Worm (Caenorhabditis elegans) whole organism, L2 larva: ENCODE results near the gene C03C10.2.

Experiments used
- C34F6.9 ChIP-seq: fragments of 150-350 bp; optimal IDR thresholded peaks from 2 replicates; lab custom pipeline; 2014; ENCODE audit warnings: missing biosample characterization, missing genetic modification characterization
- F13H6.1 ChIP-seq: sonication (generic microtip); optimal IDR thresholded peaks from 2 replicates; lab custom pipeline; 2016; ENCODE audit warnings: missing genetic modification characterization, missing compliant biosample characterization
- Y55F3AM.14 ChIP-seq: fragments of 200-800 bp; sonication (Bioruptor generic); optimal IDR thresholded peaks from 2 replicates; lab custom pipeline; 2018; ENCODE audit warnings: mild to moderate bottlenecking, missing genetic modification characterization, missing compliant biosample characterization
- aly-2 ChIP-seq: fragments of 150-350 bp; optimal IDR thresholded peaks from 2 replicates; lab custom pipeline; 2014; ENCODE audit warnings: missing biosample characterization, missing genetic modification characterization
- ceh-16 ChIP-seq: fragments of 150-350 bp; optimal IDR thresholded peaks from 2 replicates; lab custom pipeline; 2014; ENCODE audit warnings: missing biosample characterization, missing genetic modification characterization
- ceh-82 ChIP-seq: fragments of 150-350 bp; optimal IDR thresholded peaks from 2 replicates; lab custom pipeline; 2014; ENCODE audit warnings: missing biosample characterization, missing genetic modification characterization
- crh-2 ChIP-seq: sonication (generic microtip); optimal IDR thresholded peaks from 2 replicates; lab custom pipeline; 2017; ENCODE audit warnings: missing biosample characterization, missing genetic modification characterization
- dmd-4 ChIP-seq: sonication (generic microtip); optimal IDR thresholded peaks from 2 replicates; lab custom pipeline; 2017; ENCODE audit warnings: missing biosample characterization, missing genetic modification characterization
- egl-27 ChIP-seq: sonication (generic microtip); optimal IDR thresholded peaks from 3 replicates; lab custom pipeline; 2017; ENCODE audit warnings: missing biosample characterization, missing genetic modification reagents, missing genetic modification characterization
- gmeb-1 ChIP-seq: fragments of 150-350 bp; optimal IDR thresholded peaks from 2 replicates; lab custom pipeline; 2014; ENCODE audit warnings: missing biosample characterization, missing genetic modification characterization
- lin-11 ChIP-seq: fragments of 150-350 bp; sonication (generic microtip); optimal IDR thresholded peaks from 2 replicates; lab custom pipeline; 2014; ENCODE audit warnings: missing biosample characterization, missing genetic modification characterization, inconsistent platforms, mixed read lengths
- lin-13 ChIP-seq: fragments of 150-350 bp; optimal IDR thresholded peaks from 2 replicates; lab custom pipeline; 2014; ENCODE audit warnings: missing biosample characterization, missing genetic modification reagents, missing genetic modification characterization
- lin-39 ChIP-seq: fragments of 150-350 bp; optimal IDR thresholded peaks from 2 replicates; lab custom pipeline; 2014; ENCODE audit warnings: missing biosample characterization, missing genetic modification reagents, missing genetic modification characterization
- lsy-2 ChIP-seq, 2 experiments: fragments of 150-350 bp in 1 of 2; sonication (generic microtip) in 1 of 2; optimal IDR thresholded peaks; 2 replicates each; lab custom pipeline; 2014 to 2017; ENCODE audit warnings: missing biosample characterization in 2 of 2, missing genetic modification characterization in 2 of 2
- mab-5 ChIP-seq: fragments of 150-350 bp; optimal IDR thresholded peaks from 2 replicates; lab custom pipeline; 2014; ENCODE audit warnings: missing biosample characterization, missing genetic modification characterization
- mbf-1 ChIP-seq: sonication (generic microtip); optimal IDR thresholded peaks from 2 replicates; lab custom pipeline; 2017; ENCODE audit warnings: missing biosample characterization, missing genetic modification characterization
- mdl-1 ChIP-seq, 2 experiments: fragments of 150-350 bp in 1 of 2; sonication (generic microtip) in 1 of 2; optimal IDR thresholded peaks; 2 replicates each; lab custom pipeline; 2017; ENCODE audit warnings: missing biosample characterization in 2 of 2, missing genetic modification characterization in 2 of 2
- nhr-11 ChIP-seq: fragments of 150-350 bp; optimal IDR thresholded peaks from 2 replicates; lab custom pipeline; 2014; ENCODE audit warnings: missing biosample characterization, missing genetic modification characterization
- nhr-12 ChIP-seq: fragments of 150-350 bp; optimal IDR thresholded peaks from 2 replicates; lab custom pipeline; 2014; ENCODE audit warnings: missing biosample characterization, missing genetic modification characterization
- nhr-129 ChIP-seq: fragments of 150-350 bp; optimal IDR thresholded peaks from 2 replicates; lab custom pipeline; 2014; ENCODE audit warnings: missing biosample characterization, missing genetic modification characterization
- nhr-237 ChIP-seq: fragments of 150-350 bp; optimal IDR thresholded peaks from 2 replicates; lab custom pipeline; 2014; ENCODE audit warnings: missing biosample characterization, missing genetic modification characterization
- nhr-77 ChIP-seq: fragments of 150-350 bp; optimal IDR thresholded peaks from 2 replicates; lab custom pipeline; 2014; ENCODE audit warnings: missing biosample characterization, missing genetic modification characterization
- peb-1 ChIP-seq: fragments of 150-350 bp; optimal IDR thresholded peaks from 2 replicates; lab custom pipeline; 2014; ENCODE audit warnings: missing biosample characterization, missing genetic modification characterization
- sem-4 ChIP-seq: fragments of 150-350 bp; optimal IDR thresholded peaks from 2 replicates; lab custom pipeline; 2014; ENCODE audit warnings: missing biosample characterization, missing genetic modification reagents, missing genetic modification characterization
- sma-3 ChIP-seq: sonication (generic microtip); optimal IDR thresholded peaks from 2 replicates; lab custom pipeline; 2016; ENCODE audit warnings: missing genetic modification reagents, missing genetic modification characterization, missing compliant biosample characterization
- sma-9 ChIP-seq, 2 experiments: fragments of 150-350 bp in 1 of 2; sonication (generic microtip) in 1 of 2; optimal IDR thresholded peaks; 2 replicates each; lab custom pipeline; 2014 to 2016; ENCODE audit warnings: missing genetic modification characterization in 2 of 2, mild to moderate bottlenecking in 1 of 2, missing biosample characterization in 1 of 2, missing compliant biosample characterization in 1 of 2, missing genetic modification reagents in 1 of 2, moderate library complexity in 1 of 2
- unc-55 ChIP-seq: fragments of 150-350 bp; sonication (generic microtip); optimal IDR thresholded peaks from 3 replicates; lab custom pipeline; 2014; ENCODE audit warnings: missing biosample characterization, missing genetic modification reagents, missing genetic modification characterization
- unc-62 ChIP-seq: fragments of 150-350 bp; optimal IDR thresholded peaks from 2 replicates; lab custom pipeline; 2014; ENCODE audit warnings: missing biosample characterization, missing genetic modification reagents, missing genetic modification characterization
- zag-1 ChIP-seq: fragments of 150-350 bp; optimal IDR thresholded peaks from 2 replicates; lab custom pipeline; 2014; ENCODE audit warnings: missing biosample characterization, missing genetic modification characterization
- ztf-1 ChIP-seq: fragments of 200-800 bp; sonication (Bioruptor generic); conservative IDR thresholded peaks from 2 replicates; pipeline ENCODE4 v1.3.6; 2022; ENCODE audit warnings: missing genetic modification characterization, missing compliant biosample characterization
- ztf-11 ChIP-seq: sonication (generic microtip); optimal IDR thresholded peaks from 2 replicates; lab custom pipeline; 2017; ENCODE audit warnings: missing biosample characterization, missing genetic modification characterization

Gene C03C10.2

ce11 chrIII:4063724-4064123 lies 27.1 kb upstream of the C03C10.2 start:
- TF ChIP-seq sem-4 (tag; lab: Kevin White, UChicago): peak; percentile 27
- no peak for TF ChIP-seq aly-2 (tag; lab: Kevin White, UChicago)
- TF ChIP-seq egl-27 (tag; lab: Kevin White, UChicago): peak; percentile 1
- peak in 1 of 2 experiments; percentile 5 for TF ChIP-seq mdl-1 (tag; optimal IDR thresholded peaks at IDR 0.05; lab: Kevin White, UChicago)
- TF ChIP-seq ztf-1: no peak
- peak; percentile 31 for TF ChIP-seq sma-9 (GFP tag; optimal IDR thresholded peaks at IDR 0.05; lab: Kevin White, UChicago)
- no peak for TF ChIP-seq sma-9 (tag; optimal IDR thresholded peaks at IDR 0.05; lab: Kevin White, UChicago)
- TF ChIP-seq crh-2 (tag; lab: Kevin White, UChicago): peak; percentile 15
- TF ChIP-seq lsy-2 (tag; optimal IDR thresholded peaks at IDR 0.05; lab: Kevin White, UChicago): peak in 1 of 2 experiments; percentile 63
- peak; percentile 81 for TF ChIP-seq unc-55 (GFP tag; lab: Kevin White, UChicago)
- TF ChIP-seq nhr-129: peak; percentile 34
- TF ChIP-seq gmeb-1 (tag; lab: Kevin White, UChicago): no peak
- no peak for TF ChIP-seq ceh-16 (tag; lab: Kevin White, UChicago)
- peak; percentile 85 for TF ChIP-seq zag-1 (tag; lab: Kevin White, UChicago)
- TF ChIP-seq lin-11 (tag; lab: Kevin White, UChicago): peak; percentile 21
- TF ChIP-seq F13H6.1 (tag; lab: Kevin White, UChicago): peak; percentile 71
- peak; percentile 15 for TF ChIP-seq mab-5 (tag; lab: Kevin White, UChicago)
- no peak for TF ChIP-seq peb-1
- TF ChIP-seq C34F6.9 (tag; lab: Kevin White, UChicago): peak; percentile 76
- no peak for TF ChIP-seq lin-39 (tag; lab: Kevin White, UChicago)
- peak; percentile 28 for TF ChIP-seq Y55F3AM.14

- TF ChIP-seq mbf-1 (tag; lab: Kevin White, UChicago) (no peak), ztf-11 (tag; lab: Kevin White, UChicago) (no peak), mab-5 (tag; lab: Kevin White, UChicago) (no peak), nhr-237 (no peak), lin-11 (tag; lab: Kevin White, UChicago) (no peak), mdl-1 (tag; optimal IDR thresholded peaks at IDR 0.05; lab: Kevin White, UChicago) (no peak)
Measured at ce11 chrIII:4066333-4066732, 24.5 kb upstream of the C03C10.2 start, which contains the start of gene unc-79. Gene unc-79 (plus strand): TSS chrIII:4066633.

DNA sequence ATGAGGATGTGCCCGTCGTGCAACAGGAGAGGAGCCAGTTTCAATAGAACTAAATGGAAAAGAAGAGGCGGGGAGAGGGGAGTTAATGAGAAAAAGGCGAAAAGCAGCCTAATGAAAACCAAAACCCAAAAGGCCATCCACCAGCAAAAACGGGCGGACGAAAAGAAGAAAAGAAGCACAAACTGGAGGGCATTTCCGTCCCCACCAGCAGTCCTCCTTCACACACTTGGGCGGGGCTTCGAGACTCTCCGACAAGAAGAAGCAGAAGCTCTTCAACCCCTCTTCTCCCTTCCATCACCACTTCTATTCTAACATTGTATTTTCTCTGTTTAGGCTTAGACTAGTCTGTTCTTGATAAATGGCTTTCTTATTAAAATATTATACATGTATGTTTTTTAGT lies 22.8 kb upstream of the C03C10.2 start:
- no peak for TF ChIP-seq gmeb-1 (tag; lab: Kevin White, UChicago)
- no peak for TF ChIP-seq mdl-1 (tag; optimal IDR thresholded peaks at IDR 0.05; lab: Kevin White, UChicago)
- TF ChIP-seq nhr-11 (tag; lab: Kevin White, UChicago): no peak
- no peak for TF ChIP-seq ceh-82 (tag; lab: Kevin White, UChicago)
- no peak for TF ChIP-seq Y55F3AM.14

- peak; percentile 23 for TF ChIP-seq unc-55 (GFP tag; lab: Kevin White, UChicago)
- TF ChIP-seq Y55F3AM.14: peak; percentile 59
- no peak for TF ChIP-seq unc-62 (GFP tag; lab: Kevin White, UChicago)
- no peak for TF ChIP-seq lsy-2 (tag; optimal IDR thresholded peaks at IDR 0.05; lab: Kevin White, UChicago)
- peak; percentile 37 for TF ChIP-seq sem-4 (tag; lab: Kevin White, UChicago)
- TF ChIP-seq ceh-16 (tag; lab: Kevin White, UChicago): no peak
- TF ChIP-seq lin-11 (tag; lab: Kevin White, UChicago): no peak
- TF ChIP-seq ceh-82 (tag; lab: Kevin White, UChicago): no peak
- peak; percentile 0 for TF ChIP-seq egl-27 (tag; lab: Kevin White, UChicago)
- TF ChIP-seq sma-9 (GFP tag; optimal IDR thresholded peaks at IDR 0.05; lab: Kevin White, UChicago): peak; percentile 1
- TF ChIP-seq sma-9 (tag; optimal IDR thresholded peaks at IDR 0.05; lab: Kevin White, UChicago): no peak
Measured at ce11 chrIII:4070239-4070638, 20.6 kb upstream of the C03C10.2 start.

- TF ChIP-seq lin-11 (tag; lab: Kevin White, UChicago) (no peak), nhr-129 (no peak), dmd-4 (tag; lab: Kevin White, UChicago) (no peak), lin-13 (no peak), nhr-77 (tag; lab: Kevin White, UChicago) (no peak), crh-2 (tag; lab: Kevin White, UChicago) (no peak), unc-62 (GFP tag; lab: Kevin White, UChicago) (no peak), Y55F3AM.14 (no peak), unc-55 (GFP tag; lab: Kevin White, UChicago) (no peak), sma-9 (GFP tag; optimal IDR thresholded peaks at IDR 0.05; lab: Kevin White, UChicago) (no peak), sma-9 (tag; optimal IDR thresholded peaks at IDR 0.05; lab: Kevin White, UChicago) (no peak), nhr-237 (no peak), gmeb-1 (tag; lab: Kevin White, UChicago) (no peak), nhr-12 (no peak), sma-3 (no peak)
Measured at ce11 chrIII:4083429-4083828, 7.4 kb upstream of the C03C10.2 start.
